Fruit fly (Drosophila melanogaster) whole organism, embryonic: ENCODE results near the gene SPoCk.

ENCODE experiments used
- Ada2b ChIP-seq: fragments of 200-800 bp; sonication (Bioruptor generic); IDR thresholded peaks from 2 replicates; pipeline ENCODE4 v1.3.6; 2022; ENCODE audit warnings: missing biosample characterization, missing genetic modification characterization
- Atf-2 ChIP-seq: fragments of 200-800 bp; sonication (Bioruptor generic); optimal IDR thresholded peaks from 2 replicates; lab custom pipeline; 2016; ENCODE audit warnings: missing biosample characterization, missing genetic modification characterization
- Bdp1 ChIP-seq: fragments of 200-800 bp; sonication (Bioruptor generic); optimal IDR thresholded peaks from 3 replicates; lab custom pipeline; 2016; ENCODE audit warnings: missing biosample characterization, missing genetic modification characterization
- CG10959 ChIP-seq: fragments of 200-800 bp; sonication (Bioruptor generic); IDR thresholded peaks from 2 replicates; pipeline ENCODE4 v1.3.6; 2022; ENCODE audit warnings: missing biosample characterization, missing genetic modification characterization
- CG11560 ChIP-seq: fragments of 200-800 bp; sonication (Bioruptor generic); IDR thresholded peaks from 3 replicates; pipeline ENCODE4 v1.3.6; 2022; ENCODE audit warnings: missing biosample characterization, missing genetic modification characterization
- CG12391 ChIP-seq: fragments of 200-800 bp; sonication (Bioruptor generic); optimal IDR thresholded peaks from 3 replicates; lab custom pipeline; 2018; ENCODE audit warnings: missing biosample characterization, mild to moderate bottlenecking, missing genetic modification characterization, moderate library complexity
- CG13894 ChIP-seq: fragments of 200-800 bp; sonication (Bioruptor generic); optimal IDR thresholded peaks from 3 replicates; lab custom pipeline; 2018; ENCODE audit warnings: missing biosample characterization, mild to moderate bottlenecking, missing genetic modification characterization, moderate library complexity
- CG14050 ChIP-seq: fragments of 200-800 bp; sonication (Bioruptor generic); IDR thresholded peaks from 3 replicates; pipeline ENCODE4 v1.3.6; 2022; ENCODE audit warnings: missing biosample characterization, missing genetic modification characterization
- CG16813 ChIP-seq: fragments of 200-800 bp; sonication (Bioruptor generic); IDR thresholded peaks from 3 replicates; pipeline ENCODE4 v1.3.6; 2022; ENCODE audit warnings: missing biosample characterization, missing genetic modification characterization; ENCODE audit not compliant: partially characterized antibody
- CG17361 ChIP-seq: fragments of 200-800 bp; sonication (Bioruptor generic); IDR thresholded peaks from 3 replicates; pipeline ENCODE4 v1.3.6; 2022; ENCODE audit warnings: missing biosample characterization, missing genetic modification characterization
- CG17568 ChIP-seq: fragments of 200-800 bp; sonication (Bioruptor generic); optimal IDR thresholded peaks from 2 replicates; lab custom pipeline; 2018; ENCODE audit warnings: missing biosample characterization, mild to moderate bottlenecking, missing genetic modification characterization, moderate library complexity
- CG17612 ChIP-seq: fragments of 200-800 bp; sonication (Bioruptor generic); IDR thresholded peaks from 2 replicates; pipeline ENCODE4 v1.3.6; 2022; ENCODE audit warnings: missing biosample characterization, missing genetic modification characterization
- CG1792 ChIP-seq: fragments of 200-800 bp; sonication (Bioruptor generic); optimal IDR thresholded peaks from 2 replicates; lab custom pipeline; 2016; ENCODE audit warnings: missing biosample characterization, missing genetic modification characterization
- CG30403 ChIP-seq: fragments of 200-800 bp; sonication (Bioruptor generic); optimal IDR thresholded peaks from 3 replicates; lab custom pipeline; 2016; ENCODE audit warnings: missing biosample characterization, missing genetic modification characterization
- CG8478 ChIP-seq: fragments of >200 bp; optimal IDR thresholded peaks from 2 replicates; lab custom pipeline; 2018
- CG8924 ChIP-seq: fragments of 200-800 bp; optimal IDR thresholded peaks from 3 replicates; lab custom pipeline; 2019; ENCODE audit warnings: missing biosample characterization, mild to moderate bottlenecking, missing genetic modification characterization, moderate library complexity
- CG9609 ChIP-seq: fragments of 200-800 bp; sonication (Bioruptor generic); optimal IDR thresholded peaks from 3 replicates; lab custom pipeline; 2016; ENCODE audit warnings: missing biosample characterization, missing genetic modification characterization
- D ChIP-seq, 2 experiments: fragments of 200-800 bp in 1 of 2; fragments of >200 bp in 1 of 2; sonication (Bioruptor generic) in 1 of 2; optimal IDR thresholded peaks; 2 replicates in 1 of 2; 3 replicates in 1 of 2; lab custom pipeline; 2017; ENCODE audit warnings: mild to moderate bottlenecking in 1 of 2, missing biosample characterization in 1 of 2, missing genetic modification characterization in 1 of 2, missing genetic modification reagents in 1 of 2
- Dek ChIP-seq: fragments of 200-800 bp; sonication (Bioruptor generic); optimal IDR thresholded peaks from 3 replicates; lab custom pipeline; 2019; ENCODE audit warnings: missing biosample characterization, mild to moderate bottlenecking, missing genetic modification characterization, moderate library complexity
- Doc3 ChIP-seq: fragments of 200-800 bp; sonication (Bioruptor generic); IDR thresholded peaks from 3 replicates; pipeline ENCODE4 v1.3.6; 2022; ENCODE audit warnings: missing biosample characterization, missing genetic modification characterization; ENCODE audit not compliant: partially characterized antibody
- Dref ChIP-seq: fragments of 200-800 bp; sonication (Bioruptor generic); IDR thresholded peaks from 2 replicates; pipeline ENCODE4 v1.3.6; 2022; ENCODE audit warnings: missing biosample characterization, missing genetic modification characterization
- E2f1 ChIP-seq: fragments of 200-800 bp; sonication (Bioruptor generic); IDR thresholded peaks from 2 replicates; pipeline ENCODE4 v1.3.6; 2022; ENCODE audit warnings: missing biosample characterization, missing genetic modification characterization
- Fer2 ChIP-seq: fragments of 200-800 bp; sonication (Bioruptor generic); optimal IDR thresholded peaks from 2 replicates; lab custom pipeline; 2018; ENCODE audit warnings: missing biosample characterization, mild to moderate bottlenecking, missing genetic modification characterization, moderate library complexity
- Gsc ChIP-seq: fragments of 200-800 bp; sonication (Bioruptor generic); IDR thresholded peaks from 2 replicates; pipeline ENCODE4 v1.3.6; 2022; ENCODE audit warnings: missing biosample characterization, missing genetic modification characterization
- Kr ChIP-seq: fragments of 200-800 bp; sonication (Bioruptor generic); optimal IDR thresholded peaks from 2 replicates; lab custom pipeline; 2017; ENCODE audit warnings: missing biosample characterization, mild to moderate bottlenecking, missing genetic modification characterization
- Med ChIP-seq: fragments of 200-800 bp; sonication (Bioruptor generic); peaks from one replicate; lab custom pipeline; 2016; ENCODE audit warnings: missing biosample characterization, missing genetic modification characterization, mild to moderate bottlenecking, inconsistent platforms, moderate library complexity
- Nf-YA ChIP-seq: fragments of 200-800 bp; sonication (Bioruptor generic); IDR thresholded peaks from 2 replicates; pipeline ENCODE4 v1.3.6; 2022; ENCODE audit warnings: missing biosample characterization, missing genetic modification characterization
- Ptx1 ChIP-seq: fragments of 200-800 bp; sonication (Bioruptor generic); IDR thresholded peaks from 2 replicates; pipeline ENCODE4 v1.3.6; 2022; ENCODE audit warnings: missing biosample characterization, missing genetic modification characterization
- Sox102F ChIP-seq: fragments of 200-800 bp; sonication (Bioruptor generic); optimal IDR thresholded peaks from 2 replicates; lab custom pipeline; 2018; ENCODE audit warnings: missing biosample characterization, mild to moderate bottlenecking, missing genetic modification characterization, moderate library complexity
- ab ChIP-seq: fragments of 200-800 bp; sonication (Bioruptor generic); optimal IDR thresholded peaks from 2 replicates; lab custom pipeline; 2016; ENCODE audit warnings: missing biosample characterization, missing genetic modification characterization
- ato ChIP-seq: fragments of 200-800 bp; sonication (Bioruptor generic); IDR thresholded peaks from 2 replicates; pipeline ENCODE4 v1.3.6; 2022; ENCODE audit warnings: missing biosample characterization, missing genetic modification characterization; ENCODE audit not compliant: partially characterized antibody
- bigmax ChIP-seq: fragments of 200-800 bp; sonication (Bioruptor generic); optimal IDR thresholded peaks from 2 replicates; lab custom pipeline; 2018; ENCODE audit warnings: missing biosample characterization, mild to moderate bottlenecking, missing genetic modification characterization
- cad ChIP-seq: fragments of >200 bp; optimal IDR thresholded peaks from 2 replicates; lab custom pipeline; 2017; ENCODE audit warnings: missing biosample characterization, missing genetic modification characterization
- corto ChIP-seq: fragments of 200-800 bp; sonication (Bioruptor generic); optimal IDR thresholded peaks from 2 replicates; lab custom pipeline; 2016; ENCODE audit warnings: missing biosample characterization, mild to moderate bottlenecking, missing genetic modification characterization, moderate library complexity
- crc ChIP-seq: fragments of 200-800 bp; sonication (Bioruptor generic); optimal IDR thresholded peaks from 2 replicates; lab custom pipeline; 2016; ENCODE audit warnings: missing biosample characterization, missing genetic modification characterization
- crp ChIP-seq, 2 experiments: fragments of 200-800 bp; sonication (Bioruptor generic); optimal IDR thresholded peaks; 2 replicates in 1 of 2; 3 replicates in 1 of 2; lab custom pipeline; 2017; ENCODE audit warnings: missing biosample characterization in 2 of 2, missing genetic modification characterization in 2 of 2, mild to moderate bottlenecking in 1 of 2, moderate library complexity in 1 of 2
- esg ChIP-seq: fragments of 200-800 bp; sonication (Bioruptor generic); conservative IDR thresholded peaks from 2 replicates; pipeline ENCODE4 v1.3.6; 2022; ENCODE audit warnings: missing biosample characterization, missing genetic modification characterization
- ewg ChIP-seq: fragments of 200-800 bp; sonication (Bioruptor generic); optimal IDR thresholded peaks from 3 replicates; lab custom pipeline; 2017; ENCODE audit warnings: mild to moderate bottlenecking, missing biosample characterization, missing genetic modification reagents, missing genetic modification characterization
- fd64A ChIP-seq: fragments of 200-800 bp; sonication (Bioruptor generic); optimal IDR thresholded peaks from 3 replicates; lab custom pipeline; 2018; ENCODE audit warnings: missing biosample characterization, mild to moderate bottlenecking, missing genetic modification characterization
- ftz-f1 ChIP-seq: fragments of 200-800 bp; sonication (Bioruptor generic); optimal IDR thresholded peaks from 2 replicates; lab custom pipeline; 2016; ENCODE audit warnings: missing biosample characterization, missing genetic modification characterization
- gro ChIP-seq: fragments of 200-800 bp; sonication (Bioruptor generic); optimal IDR thresholded peaks from 2 replicates; lab custom pipeline; 2016; ENCODE audit warnings: missing biosample characterization, missing genetic modification characterization
- her ChIP-seq: fragments of 200-800 bp; sonication (Bioruptor generic); optimal IDR thresholded peaks from 2 replicates; lab custom pipeline; 2016; ENCODE audit warnings: missing biosample characterization, missing genetic modification characterization
- ken ChIP-seq: fragments of 200-800 bp; sonication (Bioruptor generic); IDR thresholded peaks from 3 replicates; pipeline ENCODE4 v1.3.6; 2022; ENCODE audit warnings: missing biosample characterization, missing genetic modification characterization
- nau ChIP-seq: fragments of 200-800 bp; sonication (Bioruptor generic); optimal IDR thresholded peaks from 3 replicates; lab custom pipeline; 2017; ENCODE audit warnings: missing biosample characterization, mild to moderate bottlenecking, missing genetic modification characterization, missing genetic modification reagents
- pho ChIP-seq: fragments of 200-800 bp; sonication (Bioruptor generic); optimal IDR thresholded peaks from 2 replicates; lab custom pipeline; 2016; ENCODE audit warnings: missing biosample characterization, missing genetic modification characterization
- run ChIP-seq: fragments of 200-800 bp; sonication (Bioruptor generic); optimal IDR thresholded peaks from 3 replicates; lab custom pipeline; 2018; ENCODE audit warnings: missing biosample characterization, mild to moderate bottlenecking, missing genetic modification characterization
- sisA ChIP-seq: fragments of 200-800 bp; sonication (Bioruptor generic); IDR thresholded peaks from 2 replicates; pipeline ENCODE4 v1.3.6; 2022; ENCODE audit warnings: missing biosample characterization, missing genetic modification characterization
- sob ChIP-seq: fragments of 200-800 bp; sonication (Bioruptor generic); IDR thresholded peaks from 2 replicates; pipeline ENCODE4 v1.3.6; 2022; ENCODE audit warnings: missing biosample characterization, missing genetic modification characterization
- tx ChIP-seq: fragments of 200-800 bp; sonication (Bioruptor generic); optimal IDR thresholded peaks from 2 replicates; lab custom pipeline; 2016; ENCODE audit warnings: missing biosample characterization, missing genetic modification characterization
- vvl ChIP-seq: fragments of 200-800 bp; sonication (Bioruptor generic); IDR thresholded peaks from 2 replicates; pipeline ENCODE4 v1.3.6; 2022; ENCODE audit warnings: missing biosample characterization, missing genetic modification characterization
- yki ChIP-seq: fragments of >200 bp; optimal IDR thresholded peaks from 3 replicates; lab custom pipeline; 2018

The SPoCk gene

DNA sequence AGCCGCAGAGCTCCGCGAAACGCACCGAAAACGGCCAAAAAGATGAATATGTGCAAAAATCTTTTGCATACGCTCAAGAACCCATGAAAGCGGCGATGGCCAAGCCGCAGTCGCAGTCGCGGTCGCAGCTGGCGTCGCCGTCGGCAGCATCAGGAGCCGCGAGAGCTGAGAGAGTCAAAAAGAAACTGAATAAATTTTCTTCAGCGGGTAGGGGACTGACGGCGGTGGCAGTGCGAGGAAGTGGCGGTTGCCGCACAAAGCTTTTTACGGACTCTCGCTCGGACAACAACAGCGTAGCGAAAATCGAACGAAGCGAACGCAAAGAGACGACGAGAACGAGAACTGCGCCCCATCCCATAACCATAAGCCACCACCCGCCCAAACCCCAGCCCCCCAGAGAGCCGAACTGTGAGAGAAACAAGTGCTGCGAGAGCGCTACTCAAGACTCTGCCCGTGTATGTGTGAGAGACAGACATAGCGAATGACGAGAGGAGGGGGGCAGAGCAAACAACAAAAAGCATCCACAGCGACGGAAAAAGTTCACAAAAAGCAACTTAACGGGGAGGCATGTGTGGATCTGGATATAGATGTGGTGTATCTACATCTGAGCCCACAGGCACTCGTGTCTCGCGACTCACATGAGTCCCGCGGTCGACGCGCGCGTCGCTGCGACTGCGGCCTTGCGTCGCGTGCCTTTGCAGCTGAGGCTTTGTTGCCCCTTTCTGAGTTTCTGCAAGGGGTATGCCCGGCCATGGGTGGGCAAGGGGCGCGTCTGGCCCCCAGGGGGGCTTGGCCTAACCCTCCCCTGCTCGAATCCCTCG lies 86.1 kb downstream of the SPoCk start, which contains the start of gene jim (continued):
- TF ChIP-seq Dref (GFP tag; lab: Robert Waterston, UW) (no peak), CG10959 (GFP tag; lab: Robert Waterston, UW) (no peak), CG30403 (no peak), Nf-YA (GFP tag; lab: Robert Waterston, UW) (no peak), gro (GFP tag; lab: Kevin White, UChicago) (no peak), Dek (tag; lab: Kevin White, UChicago) (no peak), CG16813 (GFP tag; lab: Robert Waterston, UW) (no peak), CG1792 (GFP tag; lab: Kevin White, UChicago) (no peak), E2f1 (GFP tag; lab: Robert Waterston, UW) (no peak), tx (GFP tag; lab: Kevin White, UChicago) (no peak), ab (GFP tag; lab: Kevin White, UChicago) (no peak), CG9609 (no peak), ewg (GFP tag; lab: Kevin White, UChicago) (peak; percentile 27), vvl (GFP tag; lab: Robert Waterston, UW) (peak; percentile 71), ken (GFP tag; lab: Robert Waterston, UW) (peak; percentile 20; the same call in 1 of the 3 replicates), CG17568 (GFP tag; lab: Kevin White, UChicago) (no peak), CG17612 (GFP tag; lab: Robert Waterston, UW) (no peak), Doc3 (GFP tag; lab: Robert Waterston, UW) (no peak), D (optimal IDR thresholded peaks at IDR 0.05; lab: Kevin White, UChicago) (no peak), D (GFP tag; optimal IDR thresholded peaks at IDR 0.05; lab: Kevin White, UChicago) (no peak), CG17361 (no peak), CG14050 (GFP tag; lab: Robert Waterston, UW) (no peak; the same call in 2 of the 3 replicates), her (GFP tag; lab: Kevin White, UChicago) (no peak), ato (no peak), crc (GFP tag; lab: Kevin White, UChicago) (no peak), CG12391 (tag; lab: Kevin White, UChicago) (no peak), Atf-2 (GFP tag; lab: Kevin White, UChicago) (no peak), sob (no peak), crp (GFP tag; optimal IDR thresholded peaks at IDR 0.05; lab: Kevin White, UChicago) (no peak), Gsc (GFP tag; lab: Robert Waterston, UW) (no peak), CG8478 (lab: Kevin White, UChicago) (no peak), Bdp1 (GFP tag; lab: Kevin White, UChicago) (no peak), run (no peak), sisA (GFP tag; lab: Robert Waterston, UW) (no peak), Sox102F (no peak), Kr (no peak), Fer2 (no peak), esg (GFP tag; lab: Robert Waterston, UW) (no peak), Med (peak; percentile 77), cad (no peak), Ptx1 (GFP tag; lab: Robert Waterston, UW) (no peak), nau (GFP tag; lab: Kevin White, UChicago) (peak; percentile 25), yki (lab: Kevin White, UChicago) (peak; percentile 42), fd64A (GFP tag; lab: Kevin White, UChicago) (no peak), CG13894 (peak; percentile 79), ftz-f1 (peak; percentile 18), CG11560 (tag; lab: Robert Waterston, UW) (no peak), pho (GFP tag; lab: Kevin White, UChicago) (no peak), CG8924 (tag; lab: Kevin White, UChicago) (no peak), Ada2b (GFP tag; lab: Robert Waterston, UW) (no peak), corto (GFP tag; lab: Kevin White, UChicago) (peak; percentile 63), bigmax (GFP tag; lab: Kevin White, UChicago) (no peak)
